Fruit fly (Drosophila melanogaster) whole organism, adult: ENCODE data around the gene Hsp60A.

Experiments
- CG11617 ChIP-seq: fragments of 200-800 bp; sonication (Bioruptor generic); optimal IDR thresholded peaks from 2 replicates; lab custom pipeline; 2017; ENCODE audit warnings: mild to moderate bottlenecking, missing biosample characterization, missing genetic modification reagents, missing genetic modification characterization
- CG12768 ChIP-seq: fragments of 200-800 bp; sonication (Bioruptor generic); optimal IDR thresholded peaks from 2 replicates; lab custom pipeline; 2017; ENCODE audit warnings: missing biosample characterization, missing genetic modification characterization, mild to moderate bottlenecking, moderate library complexity, missing genetic modification reagents
- CG14711 ChIP-seq: fragments of 200-800 bp; sonication (Bioruptor generic); optimal IDR thresholded peaks from 2 replicates; lab custom pipeline; 2018; ENCODE audit warnings: missing biosample characterization, mild to moderate bottlenecking, missing genetic modification characterization, moderate library complexity
- CG1620 ChIP-seq: fragments of 200-800 bp; sonication (Bioruptor generic); optimal IDR thresholded peaks from 2 replicates; lab custom pipeline; 2016; ENCODE audit warnings: missing biosample characterization, missing genetic modification characterization
- CG33017 ChIP-seq: fragments of 200-800 bp; sonication (Bioruptor generic); optimal IDR thresholded peaks from 2 replicates; lab custom pipeline; 2018; ENCODE audit warnings: missing biosample characterization, mild to moderate bottlenecking, missing genetic modification characterization, moderate library complexity
- CG5204 ChIP-seq: fragments of 200-800 bp; sonication (Bioruptor generic); optimal IDR thresholded peaks from 2 replicates; lab custom pipeline; 2016; ENCODE audit warnings: missing biosample characterization, missing genetic modification characterization
- CG7045 ChIP-seq: fragments of 200-800 bp; sonication (Bioruptor generic); optimal IDR thresholded peaks from 2 replicates; lab custom pipeline; 2017; ENCODE audit warnings: missing biosample characterization, mild to moderate bottlenecking, missing genetic modification characterization
- CG7101 ChIP-seq: fragments of 200-800 bp; sonication (Bioruptor generic); optimal IDR thresholded peaks from 2 replicates; lab custom pipeline; 2018; ENCODE audit warnings: missing biosample characterization, mild to moderate bottlenecking, missing genetic modification characterization, moderate library complexity
- Clk ChIP-seq: fragments of 200-800 bp; sonication (Bioruptor generic); optimal IDR thresholded peaks from 2 replicates; lab custom pipeline; 2017; ENCODE audit warnings: missing biosample characterization, missing genetic modification characterization
- Crg-1 ChIP-seq: fragments of 200-800 bp; sonication (Bioruptor generic); optimal IDR thresholded peaks from 2 replicates; lab custom pipeline; 2016; ENCODE audit warnings: missing biosample characterization, missing genetic modification characterization
- Hr96 ChIP-seq: fragments of 200-800 bp; sonication (Bioruptor generic); optimal IDR thresholded peaks from 2 replicates; lab custom pipeline; 2016; ENCODE audit warnings: missing biosample characterization, missing genetic modification characterization
- Mnt ChIP-seq: fragments of 200-800 bp; sonication (Bioruptor generic); optimal IDR thresholded peaks from 2 replicates; lab custom pipeline; 2016; ENCODE audit warnings: missing biosample characterization, mild to moderate bottlenecking, missing genetic modification characterization
- bab1 ChIP-seq: fragments of 200-800 bp; sonication (Bioruptor generic); optimal IDR thresholded peaks from 3 replicates; lab custom pipeline; 2019; ENCODE audit warnings: missing biosample characterization, mild to moderate bottlenecking, missing genetic modification characterization, moderate library complexity
- cic ChIP-seq: fragments of 200-800 bp; sonication (Bioruptor generic); optimal IDR thresholded peaks from 2 replicates; lab custom pipeline; 2017; ENCODE audit warnings: missing biosample characterization, mild to moderate bottlenecking, missing genetic modification characterization, moderate library complexity
- cnc ChIP-seq, 2 experiments: fragments of >200 bp; optimal IDR thresholded peaks; 2 replicates each; lab custom pipeline; 2017
- kay ChIP-seq: fragments of 200-800 bp; sonication (Bioruptor generic); peaks from one replicate; lab custom pipeline; 2016; ENCODE audit warnings: missing biosample characterization, missing genetic modification characterization, borderline replicate concordance
- ovo ChIP-seq: fragments of 200-800 bp; sonication (Bioruptor generic); optimal IDR thresholded peaks from 2 replicates; lab custom pipeline; 2016; ENCODE audit warnings: missing biosample characterization, missing genetic modification characterization
- pad ChIP-seq: fragments of 200-800 bp; sonication (Bioruptor generic); optimal IDR thresholded peaks from 3 replicates; lab custom pipeline; 2017; ENCODE audit warnings: missing biosample characterization, missing genetic modification characterization, mild to moderate bottlenecking, moderate library complexity, missing genetic modification reagents
- tj ChIP-seq: fragments of 200-800 bp; sonication (Bioruptor generic); optimal IDR thresholded peaks from 3 replicates; lab custom pipeline; 2017; ENCODE audit warnings: missing biosample characterization, mild to moderate bottlenecking, missing genetic modification characterization, moderate library complexity
- toe ChIP-seq: fragments of 200-800 bp; sonication (Bioruptor generic); optimal IDR thresholded peaks from 2 replicates; lab custom pipeline; 2016; ENCODE audit warnings: missing biosample characterization, missing genetic modification characterization

The Hsp60A gene

dm6 chrX:11081834-11082233, 26.4 kb upstream of the Hsp60A start:
- TF ChIP-seq tj (GFP tag; lab: Kevin White, UChicago) (peak; percentile 74), CG7101 (no peak), bab1 (peak; percentile 79), pad (GFP tag; lab: Kevin White, UChicago) (no peak)

dm6 chrX:11083007-11083406, 25.3 kb upstream of the Hsp60A start:
- no peak for TF ChIP-seq CG5204
- peak; percentile 91 for TF ChIP-seq tj (GFP tag; lab: Kevin White, UChicago)
- TF ChIP-seq bab1 = no peak
- TF ChIP-seq CG33017 (tag; lab: Kevin White, UChicago) = no peak

dm6 chrX:11086250-11086649, 22.0 kb upstream of the Hsp60A start, which contains the start of gene sev:
Gene sev, minus strand, starts transcription at chrX:11086299.
- no peak for TF ChIP-seq Crg-1 (GFP tag; lab: Kevin White, UChicago)
- TF ChIP-seq cic = no peak
- TF ChIP-seq CG7101 = no peak
- peak; percentile 32 for TF ChIP-seq CG12768 (GFP tag; lab: Kevin White, UChicago)
- no peak for TF ChIP-seq Hr96 (GFP tag; lab: Kevin White, UChicago)
- peak; percentile 25 for TF ChIP-seq tj (GFP tag; lab: Kevin White, UChicago)
- TF ChIP-seq ovo (GFP tag; lab: Kevin White, UChicago) = no peak
- no peak for TF ChIP-seq CG33017 (tag; lab: Kevin White, UChicago)
- no peak for TF ChIP-seq CG11617 (GFP tag; lab: Kevin White, UChicago)
- TF ChIP-seq cnc (optimal IDR thresholded peaks at IDR 0.05; lab: Kevin White, UChicago) = no peak
- TF ChIP-seq CG7045 = no peak
- TF ChIP-seq toe = no peak
- no peak for TF ChIP-seq kay (GFP tag; lab: Kevin White, UChicago)
- TF ChIP-seq CG5204 = no peak
- TF ChIP-seq bab1 = no peak

- no peak for TF ChIP-seq kay (GFP tag; lab: Kevin White, UChicago)
- peak; percentile 48 for TF ChIP-seq CG11617 (GFP tag; lab: Kevin White, UChicago)
- TF ChIP-seq CG12768 (GFP tag; lab: Kevin White, UChicago) = no peak
- TF ChIP-seq Crg-1 (GFP tag; lab: Kevin White, UChicago) = no peak
- peak; percentile 51 for TF ChIP-seq Hr96 (GFP tag; lab: Kevin White, UChicago)
- no peak for TF ChIP-seq CG5204
- peak; percentile 55 for TF ChIP-seq bab1
- TF ChIP-seq CG7101 = peak; percentile 1
- peak; percentile 11 for TF ChIP-seq ovo (GFP tag; lab: Kevin White, UChicago)
- peak; percentile 12 for TF ChIP-seq pad (GFP tag; lab: Kevin White, UChicago)
- TF ChIP-seq Mnt (GFP tag; lab: Kevin White, UChicago) = peak; percentile 30
- TF ChIP-seq CG14711 = no peak
- no peak for TF ChIP-seq CG1620
- no peak for TF ChIP-seq Clk (GFP tag; lab: Kevin White, UChicago)
- peak; percentile 45 for TF ChIP-seq tj (GFP tag; lab: Kevin White, UChicago)
Measured at dm6 chrX:11087384-11087783, 20.9 kb upstream of the Hsp60A start.

- peak; percentile 31 for TF ChIP-seq pad (GFP tag; lab: Kevin White, UChicago)
- TF ChIP-seq CG11617 (GFP tag; lab: Kevin White, UChicago) = peak; percentile 29
- peak; percentile 33 for TF ChIP-seq CG33017 (tag; lab: Kevin White, UChicago)
- peak; percentile 46 for TF ChIP-seq CG14711
- no peak for TF ChIP-seq ovo (GFP tag; lab: Kevin White, UChicago)
- TF ChIP-seq CG1620 = no peak
- TF ChIP-seq CG12768 (GFP tag; lab: Kevin White, UChicago) = peak; percentile 17
- peak; percentile 5 for TF ChIP-seq kay (GFP tag; lab: Kevin White, UChicago)
- no peak for TF ChIP-seq Crg-1 (GFP tag; lab: Kevin White, UChicago)
- no peak for TF ChIP-seq tj (GFP tag; lab: Kevin White, UChicago)
- no peak for TF ChIP-seq toe
- TF ChIP-seq cic = no peak
- peak; percentile 41 for TF ChIP-seq Hr96 (GFP tag; lab: Kevin White, UChicago)
- no peak for TF ChIP-seq CG5204
- TF ChIP-seq Mnt (GFP tag; lab: Kevin White, UChicago) = peak; percentile 11
- no peak for TF ChIP-seq CG7045
- no peak for TF ChIP-seq cnc (optimal IDR thresholded peaks at IDR 0.05; lab: Kevin White, UChicago)
- peak; percentile 70 for TF ChIP-seq CG7101
Measured at dm6 chrX:11088778-11089340, 19.4 kb upstream of the Hsp60A start, which contains the start of gene Vago. Gene Vago, plus strand, starts transcription at chrX:11089290.

- TF ChIP-seq tj (GFP tag; lab: Kevin White, UChicago) (peak; percentile 16), CG5204 (no peak), CG7045 (no peak)
Measured at dm6 chrX:11090161-11090560, 18.1 kb upstream of the Hsp60A start, which contains the start of gene CG2076. Gene CG2076, plus strand, starts transcription at chrX:11090210.

dm6 chrX:11092201-11092600, 16.1 kb upstream of the Hsp60A start, which contains the start of gene CG2061:
Gene CG2061, plus strand, starts transcription at chrX:11092492.
- no peak for TF ChIP-seq toe
- no peak for TF ChIP-seq CG33017 (tag; lab: Kevin White, UChicago)
- TF ChIP-seq CG12768 (GFP tag; lab: Kevin White, UChicago) = no peak
- TF ChIP-seq CG11617 (GFP tag; lab: Kevin White, UChicago) = no peak
- TF ChIP-seq Crg-1 (GFP tag; lab: Kevin White, UChicago) = no peak
- TF ChIP-seq CG7045 = no peak
- no peak for TF ChIP-seq CG1620
- TF ChIP-seq bab1 = no peak
- TF ChIP-seq Hr96 (GFP tag; lab: Kevin White, UChicago) = no peak
- TF ChIP-seq cic = no peak
- no peak for TF ChIP-seq CG5204
- no peak for TF ChIP-seq Clk (GFP tag; lab: Kevin White, UChicago)
- no peak for TF ChIP-seq pad (GFP tag; lab: Kevin White, UChicago)
